Fruit fly (Drosophila melanogaster) whole organism, adult: ENCODE data around the gene CG42792.

ENCODE experiments used
- CG12768 ChIP-seq: fragments of 200-800 bp; sonication (Bioruptor generic); optimal IDR thresholded peaks from 2 replicates; lab custom pipeline; 2017; ENCODE audit warnings: missing biosample characterization, missing genetic modification characterization, mild to moderate bottlenecking, moderate library complexity, missing genetic modification reagents
- CG14711 ChIP-seq: fragments of 200-800 bp; sonication (Bioruptor generic); optimal IDR thresholded peaks from 2 replicates; lab custom pipeline; 2018; ENCODE audit warnings: missing biosample characterization, mild to moderate bottlenecking, missing genetic modification characterization, moderate library complexity
- CG7101 ChIP-seq: fragments of 200-800 bp; sonication (Bioruptor generic); optimal IDR thresholded peaks from 2 replicates; lab custom pipeline; 2018; ENCODE audit warnings: missing biosample characterization, mild to moderate bottlenecking, missing genetic modification characterization, moderate library complexity
- Crg-1 ChIP-seq: fragments of 200-800 bp; sonication (Bioruptor generic); optimal IDR thresholded peaks from 2 replicates; lab custom pipeline; 2016; ENCODE audit warnings: missing biosample characterization, missing genetic modification characterization
- Hr96 ChIP-seq: fragments of 200-800 bp; sonication (Bioruptor generic); optimal IDR thresholded peaks from 2 replicates; lab custom pipeline; 2016; ENCODE audit warnings: missing biosample characterization, missing genetic modification characterization
- Mnt ChIP-seq: fragments of 200-800 bp; sonication (Bioruptor generic); optimal IDR thresholded peaks from 2 replicates; lab custom pipeline; 2016; ENCODE audit warnings: missing biosample characterization, mild to moderate bottlenecking, missing genetic modification characterization
- kay ChIP-seq: fragments of 200-800 bp; sonication (Bioruptor generic); peaks from one replicate; lab custom pipeline; 2016; ENCODE audit warnings: missing biosample characterization, missing genetic modification characterization, borderline replicate concordance
- ovo ChIP-seq: fragments of 200-800 bp; sonication (Bioruptor generic); optimal IDR thresholded peaks from 2 replicates; lab custom pipeline; 2016; ENCODE audit warnings: missing biosample characterization, missing genetic modification characterization
- pad ChIP-seq: fragments of 200-800 bp; sonication (Bioruptor generic); optimal IDR thresholded peaks from 3 replicates; lab custom pipeline; 2017; ENCODE audit warnings: missing biosample characterization, missing genetic modification characterization, mild to moderate bottlenecking, moderate library complexity, missing genetic modification reagents
- toe ChIP-seq: fragments of 200-800 bp; sonication (Bioruptor generic); optimal IDR thresholded peaks from 2 replicates; lab custom pipeline; 2016; ENCODE audit warnings: missing biosample characterization, missing genetic modification characterization

DNA sequence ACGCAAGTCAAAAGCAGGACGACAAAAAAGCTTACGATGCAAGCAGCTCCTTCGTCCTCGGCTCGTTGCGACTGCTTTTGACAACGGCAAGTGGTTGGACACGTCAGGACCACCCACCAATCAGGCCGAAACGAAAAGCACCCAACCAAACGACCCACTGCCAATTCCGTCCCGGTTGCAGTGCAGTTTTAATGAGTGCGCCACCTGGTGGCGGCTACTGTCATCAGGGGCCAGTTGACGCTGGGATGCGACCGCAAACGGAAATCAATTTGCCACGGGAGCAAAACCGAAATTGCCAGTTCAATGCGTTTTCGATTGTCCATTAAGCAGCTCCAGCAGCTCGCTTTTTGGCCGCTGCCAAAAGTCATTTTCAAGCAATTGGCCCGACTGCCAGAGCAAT, 38.5 kb upstream of the CG42792 start:
- TF ChIP-seq CG7101 (tag; lab: Kevin White, UChicago) (no peak), pad (GFP tag; lab: Kevin White, UChicago) (no peak), CG14711 (tag; lab: Kevin White, UChicago) (no peak), kay (no peak), ovo (GFP tag; lab: Kevin White, UChicago) (no peak), Crg-1 (GFP tag; lab: Kevin White, UChicago) (no peak), toe (GFP tag; lab: Kevin White, UChicago) (no peak), Mnt (GFP tag; lab: Kevin White, UChicago) (no peak), CG12768 (GFP tag; lab: Kevin White, UChicago) (no peak), Hr96 (no peak)
